Worm (Caenorhabditis elegans) whole organism, L3 larva: ENCODE data around the gene mon-2.
A peak's percentile ranks its signal among the peaks of the same experiment; 100 is the strongest.

Experiments used
- aly-2 ChIP-seq: fragments of 150-350 bp; optimal IDR thresholded peaks from 2 replicates; lab custom pipeline; 2014; ENCODE audit warnings: missing biosample characterization, missing genetic modification characterization
- ceh-16 ChIP-seq: sonication (generic microtip); optimal IDR thresholded peaks from 2 replicates; lab custom pipeline; 2017; ENCODE audit warnings: missing biosample characterization, missing genetic modification characterization
- ceh-28 ChIP-seq: fragments of 150-350 bp; optimal IDR thresholded peaks from 2 replicates; lab custom pipeline; 2014; ENCODE audit warnings: missing biosample characterization, missing genetic modification reagents, missing genetic modification characterization
- ceh-82 ChIP-seq: fragments of 150-350 bp; optimal IDR thresholded peaks from 2 replicates; lab custom pipeline; 2014; ENCODE audit warnings: missing biosample characterization, missing genetic modification characterization
- daf-12 ChIP-seq: fragments of 150-350 bp; optimal IDR thresholded peaks from 2 replicates; lab custom pipeline; 2014; ENCODE audit warnings: missing biosample characterization, missing genetic modification reagents, missing genetic modification characterization
- egl-5 ChIP-seq: fragments of 150-350 bp; optimal IDR thresholded peaks from 2 replicates; lab custom pipeline; 2017; ENCODE audit warnings: missing biosample characterization, missing genetic modification reagents, missing genetic modification characterization, inconsistent platforms
- elt-1 ChIP-seq: fragments of 150-350 bp; optimal IDR thresholded peaks from 2 replicates; lab custom pipeline; 2014; ENCODE audit warnings: missing biosample characterization, missing genetic modification characterization
- elt-2 ChIP-seq: sonication (generic microtip); optimal IDR thresholded peaks from 2 replicates; lab custom pipeline; 2016; ENCODE audit warnings: missing genetic modification reagents, mild to moderate bottlenecking, missing genetic modification characterization, missing compliant biosample characterization
- fkh-2 ChIP-seq: fragments of 150-350 bp; optimal IDR thresholded peaks from 2 replicates; lab custom pipeline; 2014; ENCODE audit warnings: missing biosample characterization, missing genetic modification reagents, missing genetic modification characterization
- hmg-11 ChIP-seq: sonication (generic microtip); optimal IDR thresholded peaks from 2 replicates; lab custom pipeline; 2016; ENCODE audit warnings: missing genetic modification characterization, missing compliant biosample characterization
- jun-1 ChIP-seq: fragments of 150-350 bp; optimal IDR thresholded peaks from 2 replicates; lab custom pipeline; 2014; ENCODE audit warnings: missing biosample characterization, missing genetic modification reagents, missing genetic modification characterization
- lin-15B ChIP-seq: fragments of 150-350 bp; optimal IDR thresholded peaks from 2 replicates; lab custom pipeline; 2014; ENCODE audit warnings: missing biosample characterization, missing genetic modification characterization
- lin-39 ChIP-seq: fragments of 150-350 bp; optimal IDR thresholded peaks from 2 replicates; lab custom pipeline; 2018; ENCODE audit warnings: missing biosample characterization, missing genetic modification reagents, missing genetic modification characterization
- mdl-1 ChIP-seq: fragments of 150-350 bp; optimal IDR thresholded peaks from 2 replicates; lab custom pipeline; 2014; ENCODE audit warnings: missing biosample characterization, missing genetic modification characterization
- mml-1 ChIP-seq: fragments of 150-350 bp; sonication (generic microtip); optimal IDR thresholded peaks from 3 replicates; lab custom pipeline; 2014; ENCODE audit warnings: missing biosample characterization, missing genetic modification characterization
- nhr-11 ChIP-seq: fragments of 150-350 bp; optimal IDR thresholded peaks from 2 replicates; lab custom pipeline; 2014; ENCODE audit warnings: missing biosample characterization, missing genetic modification characterization
- nhr-12 ChIP-seq: fragments of 150-350 bp; optimal IDR thresholded peaks from 2 replicates; lab custom pipeline; 2014; ENCODE audit warnings: missing biosample characterization, missing genetic modification characterization
- nhr-23 ChIP-seq: fragments of 150-350 bp; optimal IDR thresholded peaks from 2 replicates; lab custom pipeline; 2014; ENCODE audit warnings: missing biosample characterization, missing genetic modification reagents, missing genetic modification characterization
- nhr-237 ChIP-seq: fragments of 150-350 bp; optimal IDR thresholded peaks from 2 replicates; lab custom pipeline; 2014; ENCODE audit warnings: missing biosample characterization, missing genetic modification characterization
- nhr-28 ChIP-seq: fragments of 150-350 bp; optimal IDR thresholded peaks from 2 replicates; lab custom pipeline; 2014; ENCODE audit warnings: missing biosample characterization, missing genetic modification characterization
- nhr-43 ChIP-seq: sonication (generic microtip); optimal IDR thresholded peaks from 2 replicates; lab custom pipeline; 2016; ENCODE audit warnings: mild to moderate bottlenecking, missing genetic modification characterization, missing compliant biosample characterization; ENCODE audit not compliant: poor library complexity, severe bottlenecking
- pha-4 ChIP-seq: fragments of 150-350 bp; optimal IDR thresholded peaks from 2 replicates; lab custom pipeline; 2014; ENCODE audit warnings: missing biosample characterization, missing genetic modification reagents, missing genetic modification characterization
- sea-2 ChIP-seq: fragments of 150-350 bp; sonication (generic microtip); optimal IDR thresholded peaks from 4 replicates; lab custom pipeline; 2014; ENCODE audit warnings: missing biosample characterization, missing genetic modification reagents, missing genetic modification characterization
- snpc-4 ChIP-seq: fragments of 150-350 bp; optimal IDR thresholded peaks from 2 replicates; lab custom pipeline; 2014; ENCODE audit warnings: missing biosample characterization, missing genetic modification characterization
- tbx-2 ChIP-seq: sonication (generic microtip); optimal IDR thresholded peaks from 2 replicates; lab custom pipeline; 2016; ENCODE audit warnings: mild to moderate bottlenecking, missing genetic modification characterization, missing compliant biosample characterization
- unc-39 ChIP-seq: sonication (generic microtip); optimal IDR thresholded peaks from 4 replicates; lab custom pipeline; 2017; ENCODE audit warnings: missing biosample characterization, missing genetic modification characterization
- unc-62 ChIP-seq: fragments of 150-350 bp; sonication (generic microtip); optimal IDR thresholded peaks from 4 replicates; lab custom pipeline; 2014; ENCODE audit warnings: missing biosample characterization, missing genetic modification reagents, missing genetic modification characterization
- zag-1 ChIP-seq: fragments of 150-350 bp; optimal IDR thresholded peaks from 2 replicates; lab custom pipeline; 2014; ENCODE audit warnings: missing biosample characterization, missing genetic modification characterization
- ztf-11 ChIP-seq: fragments of 150-350 bp; optimal IDR thresholded peaks from 2 replicates; lab custom pipeline; 2014; ENCODE audit warnings: missing biosample characterization, missing genetic modification characterization
- ztf-4 ChIP-seq: fragments of 150-350 bp; optimal IDR thresholded peaks from 2 replicates; lab custom pipeline; 2014; ENCODE audit warnings: missing biosample characterization, missing genetic modification characterization

mon-2 gene

ce11 chrIV:12096479-12096878 is at the start of gene mon-2:
Gene mon-2 (plus strand): TSS chrIV:12096779.
- TF ChIP-seq zag-1 (tag; lab: Kevin White, UChicago): no peak
- TF ChIP-seq fkh-2 (tag; lab: Kevin White, UChicago): no peak
- TF ChIP-seq elt-1 (tag; lab: Kevin White, UChicago): no peak
- TF ChIP-seq snpc-4: no peak
- TF ChIP-seq nhr-237 (tag; lab: Kevin White, UChicago): no peak
- no peak for TF ChIP-seq ztf-11
- TF ChIP-seq ceh-82 (tag; lab: Kevin White, UChicago): no peak
- no peak for TF ChIP-seq nhr-11 (tag; lab: Kevin White, UChicago)
- TF ChIP-seq nhr-12 (tag; lab: Kevin White, UChicago): no peak

ce11 chrIV:12047552-12048347 is 48.8 kb upstream of the mon-2 start, which contains the start of gene T12G3.4:
Gene T12G3.4 (plus strand): TSS chrIV:12048256.
- TF ChIP-seq nhr-237 (tag; lab: Kevin White, UChicago) (no peak), pha-4 (tag; lab: Kevin White, UChicago) (peak; percentile 90), ztf-4 (tag; lab: Kevin White, UChicago) (no peak), ceh-16 (tag; lab: Kevin White, UChicago) (no peak), ceh-28 (tag; lab: Kevin White, UChicago) (no peak), ceh-82 (tag; lab: Kevin White, UChicago) (no peak), aly-2 (tag; lab: Kevin White, UChicago) (no peak)

- TF ChIP-seq elt-2: no peak
- peak; percentile 47 for TF ChIP-seq hmg-11 (tag; lab: Kevin White, UChicago)
- TF ChIP-seq unc-62: no peak
- no peak for TF ChIP-seq nhr-237 (tag; lab: Kevin White, UChicago)
- no peak for TF ChIP-seq lin-39
- no peak for TF ChIP-seq nhr-12 (tag; lab: Kevin White, UChicago)
- no peak for TF ChIP-seq tbx-2 (tag; lab: Kevin White, UChicago)
- TF ChIP-seq sea-2: no peak
- TF ChIP-seq jun-1 (tag; lab: Kevin White, UChicago): no peak
- no peak for TF ChIP-seq snpc-4
- peak; percentile 35 for TF ChIP-seq ceh-28 (tag; lab: Kevin White, UChicago)
- TF ChIP-seq unc-39 (tag; lab: Kevin White, UChicago): no peak
- TF ChIP-seq ztf-4 (tag; lab: Kevin White, UChicago): no peak
- TF ChIP-seq nhr-23 (tag; lab: Kevin White, UChicago): peak; percentile 21
- no peak for TF ChIP-seq egl-5 (tag; lab: Kevin White, UChicago)
- no peak for TF ChIP-seq nhr-11 (tag; lab: Kevin White, UChicago)
- peak; percentile 64 for TF ChIP-seq pha-4 (tag; lab: Kevin White, UChicago)
- peak; percentile 36 for TF ChIP-seq lin-15B
- no peak for TF ChIP-seq nhr-28 (tag; lab: Kevin White, UChicago)
- TF ChIP-seq mml-1 (tag; lab: Kevin White, UChicago): no peak
- TF ChIP-seq nhr-43 (tag; lab: Kevin White, UChicago): no peak
- no peak for TF ChIP-seq zag-1 (tag; lab: Kevin White, UChicago)
- TF ChIP-seq daf-12 (tag; lab: Kevin White, UChicago): no peak
- no peak for TF ChIP-seq ceh-16 (tag; lab: Kevin White, UChicago)
- TF ChIP-seq mdl-1 (tag; lab: Kevin White, UChicago): no peak
- TF ChIP-seq elt-1 (tag; lab: Kevin White, UChicago): no peak
- TF ChIP-seq, all 47 proteins: peak for 5
These were observed 45.4 kb upstream of the mon-2 start, which contains the start of the genes bre-5 and spt-5 for ce11 chrIV:12051049-12051792. Gene bre-5 (minus strand): TSS chrIV:12051215. Gene spt-5 (plus strand): TSS chrIV:12051491.

ce11 chrIV:12052461-12052860 is 44.1 kb upstream of the mon-2 start:
- no peak for TF ChIP-seq nhr-28 (tag; lab: Kevin White, UChicago)
- TF ChIP-seq nhr-12 (tag; lab: Kevin White, UChicago): no peak
- no peak for TF ChIP-seq nhr-11 (tag; lab: Kevin White, UChicago)
- TF ChIP-seq mml-1 (tag; lab: Kevin White, UChicago): no peak
- no peak for TF ChIP-seq ztf-11
- TF ChIP-seq nhr-43 (tag; lab: Kevin White, UChicago): no peak
